Worm (Caenorhabditis elegans) whole organism, L1 larva: ENCODE results near the gene B0281.6.

Source experiments
- nhr-90 ChIP-seq: sonication (generic microtip); optimal IDR thresholded peaks from 2 replicates; lab custom pipeline; 2016; ENCODE audit warnings: mild to moderate bottlenecking, missing genetic modification characterization, missing compliant biosample characterization; ENCODE audit not compliant: poor library complexity
- skn-1 ChIP-seq: fragments of 150-350 bp; optimal IDR thresholded peaks from 2 replicates; lab custom pipeline; 2014; ENCODE audit warnings: missing biosample characterization, missing genetic modification characterization
- unc-130 ChIP-seq: fragments of 150-350 bp; optimal IDR thresholded peaks from 2 replicates; lab custom pipeline; 2017; ENCODE audit warnings: missing biosample characterization, missing genetic modification characterization, inconsistent platforms

- no peak for TF ChIP-seq skn-1 (tag; lab: Kevin White, UChicago)
- TF ChIP-seq unc-130 (tag; lab: Kevin White, UChicago), result no peak
- TF ChIP-seq nhr-90, result no peak
Observed at ce11 chrII:2284703-2285102, 17.5 kb downstream of the B0281.6 start.
